Fruit fly (Drosophila melanogaster) Kc167 (cell line): ENCODE results near the gene ocn.

Experiments used
- Myc ChIP-seq: fragments of >200 bp; optimal IDR thresholded peaks from 2 replicates; lab custom pipeline; 2017; ENCODE audit warnings: missing external identifiers
- Sin3A ChIP-seq: fragments of >200 bp; optimal IDR thresholded peaks from 2 replicates; lab custom pipeline; 2018; ENCODE audit warnings: missing external identifiers
- h ChIP-seq: fragments of >200 bp; optimal IDR thresholded peaks from 3 replicates; lab custom pipeline; 2018; ENCODE audit warnings: missing external identifiers
- insv ChIP-seq: fragments of >200 bp; optimal IDR thresholded peaks from 3 replicates; lab custom pipeline; 2018; ENCODE audit warnings: missing external identifiers
- psq ChIP-seq: fragments of >200 bp; optimal IDR thresholded peaks from 2 replicates; lab custom pipeline; 2017; ENCODE audit warnings: missing external identifiers
- ttk ChIP-seq: sonication (Bioruptor generic); optimal IDR thresholded peaks from 2 replicates; lab custom pipeline; 2017; ENCODE audit warnings: missing external identifiers

The ocn gene

dm6 chr3R:30009173-30009572 lies 28.4 kb downstream of the ocn start, which contains the start of gene CG7912:
Gene CG7912, minus strand, starts transcription at chr3R:30009189.
- no peak for TF ChIP-seq psq (lab: Kevin White, UChicago)
- TF ChIP-seq insv (lab: Kevin White, UChicago) = no peak
- TF ChIP-seq Sin3A (lab: Kevin White, UChicago) = no peak
- no peak for TF ChIP-seq h
- no peak for TF ChIP-seq ttk
- no peak for TF ChIP-seq Myc (lab: Kevin White, UChicago)

- TF ChIP-seq psq (lab: Kevin White, UChicago) (no peak), Sin3A (lab: Kevin White, UChicago) (no peak), ttk (no peak), Myc (lab: Kevin White, UChicago) (no peak), insv (lab: Kevin White, UChicago) (no peak), h (no peak)
These were observed 32.1 kb downstream of the ocn start for dm6 chr3R:30005332-30005979.

- TF ChIP-seq ttk (no peak), insv (lab: Kevin White, UChicago) (no peak), h (no peak), Sin3A (lab: Kevin White, UChicago) (no peak), psq (lab: Kevin White, UChicago) (no peak), Myc (lab: Kevin White, UChicago) (no peak)
These were observed 32.9 kb downstream of the ocn start, which contains the start of the genes Nlp and Nph for dm6 chr3R:30004648-30005047. Gene Nlp, plus strand, starts transcription at chr3R:30004785. Gene Nph, minus strand, starts transcription at chr3R:30004861.

- TF ChIP-seq Sin3A (lab: Kevin White, UChicago) (no peak), h (no peak), insv (lab: Kevin White, UChicago) (no peak), psq (lab: Kevin White, UChicago) (no peak), Myc (lab: Kevin White, UChicago) (no peak), ttk (no peak)
These were observed 37.2 kb downstream of the ocn start, which contains the start of gene Tace for dm6 chr3R:30000286-30000685. Gene Tace, plus strand, starts transcription at chr3R:30000530.

dm6 chr3R:29999495-29999894 lies 38.0 kb downstream of the ocn start, which contains the start of gene CG34298:
Gene CG34298, plus strand, starts transcription at chr3R:29999795.
- TF ChIP-seq Sin3A (lab: Kevin White, UChicago) (no peak), Myc (lab: Kevin White, UChicago) (no peak), insv (lab: Kevin White, UChicago) (no peak), ttk (no peak), h (no peak), psq (lab: Kevin White, UChicago) (no peak)

dm6 chr3R:29997607-29998236 lies 39.8 kb downstream of the ocn start, which contains the start of the genes CG15525 and CG11504:
Gene CG15525, minus strand, starts transcription at chr3R:29997676.
Gene CG11504, plus strand, starts transcription at chr3R:29997900.
- TF ChIP-seq psq (lab: Kevin White, UChicago) = no peak
- TF ChIP-seq insv (lab: Kevin White, UChicago) = no peak
- TF ChIP-seq Sin3A (lab: Kevin White, UChicago) = no peak
- no peak for TF ChIP-seq ttk
- no peak for TF ChIP-seq h
- no peak for TF ChIP-seq Myc (lab: Kevin White, UChicago)

dm6 chr3R:29995035-29995434 lies 42.5 kb downstream of the ocn start, which contains the start of the genes CG7903 and Sas-6:
Gene CG7903, minus strand, starts transcription at chr3R:29995231.
Gene Sas-6, plus strand, starts transcription at chr3R:29995357.
- TF ChIP-seq h = no peak
- TF ChIP-seq psq (lab: Kevin White, UChicago) = no peak
- TF ChIP-seq Sin3A (lab: Kevin White, UChicago) = no peak
- TF ChIP-seq ttk = no peak

dm6 chr3R:29993134-29993533 lies 44.4 kb downstream of the ocn start, which contains the start of gene Acph-1:
Gene Acph-1, minus strand, starts transcription at chr3R:29993411.
- no peak for TF ChIP-seq h
- no peak for TF ChIP-seq Sin3A (lab: Kevin White, UChicago)
- no peak for TF ChIP-seq psq (lab: Kevin White, UChicago)
- no peak for TF ChIP-seq Myc (lab: Kevin White, UChicago)
- no peak for TF ChIP-seq ttk
- TF ChIP-seq insv (lab: Kevin White, UChicago) = no peak

- no peak for TF ChIP-seq Myc (lab: Kevin White, UChicago)
- no peak for TF ChIP-seq insv (lab: Kevin White, UChicago)
- no peak for TF ChIP-seq psq (lab: Kevin White, UChicago)
These were observed 46.8 kb downstream of the ocn start for dm6 chr3R:29990681-29991080.
